Fruit fly (Drosophila melanogaster) whole organism: ENCODE measurements around the gene CG34327.

ENCODE experiments used
- CG8478 ChIP-seq: fragments of >200 bp; optimal IDR thresholded peaks from 2 replicates; lab custom pipeline; 2018; ENCODE audit warnings: inconsistent platforms
- Dll ChIP-seq: fragments of >200 bp; optimal IDR thresholded peaks from 2 replicates; lab custom pipeline; 2017
- EcR ChIP-seq, 2 experiments: fragments of >200 bp; optimal IDR thresholded peaks; 2 replicates each; lab custom pipeline; 2017; ENCODE audit warnings: missing biosample characterization in 2 of 2, missing genetic modification characterization in 2 of 2, missing genetic modification reagents in 2 of 2
- pan ChIP-seq: fragments of >200 bp; optimal IDR thresholded peaks from 2 replicates; lab custom pipeline; 2017
- psq ChIP-seq: fragments of >200 bp; optimal IDR thresholded peaks from 2 replicates; lab custom pipeline; 2017
- usp ChIP-seq: fragments of >200 bp; optimal IDR thresholded peaks from 2 replicates; lab custom pipeline; 2017; ENCODE audit warnings: missing biosample characterization, missing genetic modification characterization, mixed read lengths

- TF ChIP-seq psq (lab: Kevin White, UChicago) (no peak), Dll (lab: Kevin White, UChicago) (no peak), pan (no peak), usp (GFP tag; lab: Kevin White, UChicago) (no peak), CG8478 (no peak), EcR (GFP tag; optimal IDR thresholded peaks at IDR 0.05; lab: Kevin White, UChicago) (no peak)
Observed at dm6 chrX:17225972-17226680, 2.5 kb upstream of the CG34327 start.
